Worm (Caenorhabditis elegans): Measurements from ENCODE around the gene grdn-1.

- TF ChIP-seq flt-1 (GFP tag; IDR thresholded peaks at IDR 0.05) = no peak
- TF ChIP-seq cog-1 (tag; optimal IDR thresholded peaks at IDR 0.05) = no peak
- TF ChIP-seq ztf-29 (GFP tag; IDR thresholded peaks at IDR 0.05) = no peak
- TF ChIP-seq med-1 (GFP tag; optimal IDR thresholded peaks at IDR 0.05; ENCODE audit: insufficient read depth) = no peak
- TF ChIP-seq tab-1 (GFP tag; IDR thresholded peaks at IDR 0.05) = no peak
- TF ChIP-seq T22C8.4 (GFP tag; IDR thresholded peaks at IDR 0.05) = no peak
- no peak for TF ChIP-seq klf-2 (GFP tag; conservative IDR thresholded peaks at IDR 0.05)
Measured at ce11 chrV:18657391-18657790, 64.8 kb downstream of the grdn-1 start.

All from whole organism, midembryonic.